Worm (Caenorhabditis elegans) whole organism, early embryonic: ENCODE measurements around the gene smut-1.

Experiments
- ceh-13 ChIP-seq: fragments of 200-800 bp; sonication (Bioruptor generic); optimal IDR thresholded peaks from 2 replicates; lab custom pipeline; 2018; ENCODE audit warnings: mild to moderate bottlenecking, missing genetic modification characterization, missing compliant biosample characterization
- ceh-36 ChIP-seq: sonication (generic microtip); optimal IDR thresholded peaks from 2 replicates; lab custom pipeline; 2016; ENCODE audit warnings: missing genetic modification characterization, inconsistent platforms, missing compliant biosample characterization
- flt-1 ChIP-seq: fragments of 200-800 bp; sonication (Bioruptor generic); IDR thresholded peaks from 2 replicates; pipeline ENCODE4 v1.3.6; 2022; ENCODE audit warnings: missing genetic modification characterization, missing compliant biosample characterization
- sea-1 ChIP-seq: fragments of 200-800 bp; sonication (Bioruptor generic); conservative IDR thresholded peaks from 2 replicates; pipeline ENCODE4 v1.3.6; 2022; ENCODE audit warnings: missing genetic modification characterization, missing compliant biosample characterization
- tbx-11 ChIP-seq: fragments of 200-800 bp; sonication (Bioruptor generic); IDR thresholded peaks from 2 replicates; pipeline ENCODE4 v1.3.6; 2022; ENCODE audit warnings: missing genetic modification characterization, missing compliant biosample characterization
- tbx-37 ChIP-seq: fragments of 200-800 bp; sonication (Bioruptor generic); conservative IDR thresholded peaks from 2 replicates; pipeline ENCODE4 v1.3.6; 2022; ENCODE audit warnings: missing genetic modification reagents, missing genetic modification characterization, missing compliant biosample characterization

- no peak for TF ChIP-seq tbx-11
- TF ChIP-seq flt-1: no peak
- TF ChIP-seq tbx-37 (GFP tag; lab: Robert Waterston, UW): no peak
- no peak for TF ChIP-seq sea-1 (GFP tag; lab: Robert Waterston, UW)
- TF ChIP-seq ceh-13 (GFP tag; lab: Kevin White, UChicago): no peak
- no peak for TF ChIP-seq ceh-36 (tag; lab: Kevin White, UChicago)
These were observed 45.7 kb upstream of the smut-1 start, which contains the start of gene jamp-1 for ce11 chrV:6051159-6051558.
